Worm (Caenorhabditis elegans): ENCODE data around the gene F44E2.6.
A peak's percentile ranks its signal among the peaks of the same experiment; 100 is the strongest.

The F44E2.6 gene

DNA sequence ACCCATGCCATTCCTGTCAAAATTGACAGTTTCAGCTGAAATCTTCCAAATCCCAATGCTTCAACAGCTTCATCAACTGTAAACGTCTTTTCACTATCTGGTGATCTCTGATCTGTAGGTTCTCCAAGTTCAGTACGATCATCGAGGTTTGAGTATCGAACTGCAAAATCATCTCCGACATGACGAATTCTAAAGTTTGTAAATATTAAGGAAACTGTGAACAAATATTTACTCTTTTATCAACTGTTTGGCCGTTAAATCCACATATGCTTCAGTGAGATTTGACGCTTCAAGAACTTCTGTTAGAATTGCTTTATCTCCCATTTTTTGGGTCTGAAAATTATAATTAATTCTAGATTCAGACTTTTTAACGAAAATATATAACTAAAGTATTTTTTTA, 40.1 kb upstream of the F44E2.6 start, which contains the start of gene svop-1:
svop-1 (minus strand) TSS at position 339 of the 400 bp plus-strand sequence.
- TF ChIP-seq zip-2 (tag; optimal IDR thresholded peaks at IDR 0.05) (no peak), unc-62 (GFP tag; optimal IDR thresholded peaks at IDR 0.05 in 1 of 2) (peak in 1 of 2 experiments; percentile 7), unc-62 (tag; optimal IDR thresholded peaks at IDR 0.05) (no peak)

DNA sequence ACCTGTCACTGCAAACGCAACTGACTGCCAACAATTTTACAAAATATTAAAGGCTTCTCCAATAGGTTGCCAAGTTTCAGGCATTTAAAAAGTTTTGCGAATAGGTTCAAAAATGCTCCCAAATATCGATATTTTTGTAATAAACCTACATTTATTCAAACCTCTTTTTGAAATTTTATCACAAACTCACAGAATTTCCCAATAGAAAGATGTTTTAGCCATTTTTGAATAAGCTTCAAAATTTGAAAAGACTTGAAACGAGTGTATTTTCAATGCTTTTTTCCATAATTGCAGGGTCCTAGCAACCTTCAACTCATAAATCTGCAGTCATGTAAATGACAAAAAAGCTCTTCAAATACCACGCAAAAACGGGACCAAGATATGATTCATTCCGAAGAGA, 37.3 kb upstream of the F44E2.6 start:
- peak in 1 of 2 experiments; percentile 74 for TF ChIP-seq unc-62 (GFP tag; optimal IDR thresholded peaks at IDR 0.05 in 1 of 2)
- TF ChIP-seq unc-62 (tag; optimal IDR thresholded peaks at IDR 0.05) = no peak
- peak; percentile 55 for TF ChIP-seq aha-1 (tag)
- no peak for TF ChIP-seq F49E8.2 (tag; optimal IDR thresholded peaks at IDR 0.05; ENCODE audit: borderline replicate concordance)

DNA sequence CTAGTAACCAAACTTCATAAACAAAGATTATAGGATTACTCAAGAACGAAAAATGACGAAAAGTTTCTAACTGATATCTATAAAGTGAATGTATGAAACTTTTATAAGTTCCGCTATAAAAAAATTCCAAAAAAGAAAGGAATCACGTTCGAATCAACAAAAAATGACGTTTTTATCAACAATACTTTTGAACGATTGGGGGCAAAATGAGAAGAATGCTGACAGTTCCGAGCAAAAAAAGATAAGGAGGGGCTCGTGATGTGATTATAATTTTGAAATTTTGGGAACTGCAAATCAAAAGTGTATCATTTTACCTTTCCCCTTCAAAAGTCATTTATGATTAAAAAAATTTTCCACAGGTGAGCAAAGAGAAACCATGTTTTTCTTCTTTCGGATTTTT, 33.9 kb upstream of the F44E2.6 start:
- TF ChIP-seq pha-4 (GFP tag; IDR thresholded peaks at IDR 0.05) = 0 out of 2 replicates have a peak, but pooled peaks have one; percentile 29
- TF ChIP-seq pha-4 (tag; optimal IDR thresholded peaks at IDR 0.05) = no peak
- no peak for TF ChIP-seq daf-12 (tag; optimal IDR thresholded peaks at IDR 0.05)
- TF ChIP-seq dmd-8 (GFP tag; IDR thresholded peaks at IDR 0.05) = no peak
- peak in 1 of 2 experiments; percentile 40 for TF ChIP-seq mdl-1 (tag; optimal IDR thresholded peaks at IDR 0.05)
- TF ChIP-seq aha-1 (tag) = peak; percentile 26
- no peak for TF ChIP-seq madf-5 (GFP tag; IDR thresholded peaks at IDR 0.05)
- no peak for TF ChIP-seq ztf-7 (tag; optimal IDR thresholded peaks at IDR 0.05)
- TF ChIP-seq D1046.2 (GFP tag; IDR thresholded peaks at IDR 0.05) = no peak
- no peak for TF ChIP-seq zfp-2 (tag; optimal IDR thresholded peaks at IDR 0.05)
- TF ChIP-seq Y5F2A.4 (GFP tag; optimal IDR thresholded peaks at IDR 0.05) = no peak
- TF ChIP-seq rbr-2 (tag; optimal IDR thresholded peaks at IDR 0.05) = no peak
- no peak for TF ChIP-seq fkh-10 (GFP tag; optimal IDR thresholded peaks at IDR 0.05)
- TF ChIP-seq egl-27 (tag; optimal IDR thresholded peaks at IDR 0.05) = no peak
- peak; percentile 73 for TF ChIP-seq dve-1 (tag; optimal IDR thresholded peaks at IDR 0.05; ENCODE audit: insufficient read depth)
- no peak for TF ChIP-seq zfp-3 (GFP tag; conservative IDR thresholded peaks at IDR 0.05)
- TF ChIP-seq nhr-111 (GFP tag; optimal IDR thresholded peaks at IDR 0.05) = no peak
- TF ChIP-seq mxl-2 (GFP tag; conservative IDR thresholded peaks at IDR 0.05) = no peak
- no peak for TF ChIP-seq saeg-2 (GFP tag; IDR thresholded peaks at IDR 0.05)
- TF ChIP-seq mxl-3 (GFP tag; optimal IDR thresholded peaks at IDR 0.05) = no peak
- TF ChIP-seq nhr-102 (tag; optimal IDR thresholded peaks at IDR 0.05) = no peak
- TF ChIP-seq F26F4.8 (GFP tag; conservative IDR thresholded peaks at IDR 0.05) = no peak
- TF ChIP-seq nhr-10 (tag; optimal IDR thresholded peaks at IDR 0.05) = no peak
- TF ChIP-seq unc-39 (tag; optimal IDR thresholded peaks at IDR 0.05) = no peak
- no peak for TF ChIP-seq set-16 (GFP tag; IDR thresholded peaks at IDR 0.05)
- TF ChIP-seq F44E2.7 (GFP tag; IDR thresholded peaks at IDR 0.05) = no peak
- no peak for TF ChIP-seq hmg-1.1 (GFP tag; IDR thresholded peaks at IDR 0.05)
- TF ChIP-seq mes-2 (tag; optimal IDR thresholded peaks at IDR 0.05; ENCODE audit: poor library complexity, severe bottlenecking) = no peak
- peak; percentile 83 for TF ChIP-seq nhr-77 (tag; optimal IDR thresholded peaks at IDR 0.05)
- TF ChIP-seq T26A8.4 (GFP tag; IDR thresholded peaks at IDR 0.05) = no peak
- TF ChIP-seq unc-130 (GFP tag; optimal IDR thresholded peaks at IDR 0.05) = no peak
- no peak for TF ChIP-seq zag-1 (tag; optimal IDR thresholded peaks at IDR 0.05)
- TF ChIP-seq lir-3 (tag; optimal IDR thresholded peaks at IDR 0.05) = no peak
- no peak for TF ChIP-seq lsy-2 (tag; optimal IDR thresholded peaks at IDR 0.05)
- no peak for TF ChIP-seq aly-2 (tag; optimal IDR thresholded peaks at IDR 0.05)
- TF ChIP-seq tag-97 (GFP tag; IDR thresholded peaks at IDR 0.05) = no peak
- TF ChIP-seq sdz-12 (GFP tag; optimal IDR thresholded peaks at IDR 0.05) = no peak
- TF ChIP-seq arid-1 (GFP tag; conservative IDR thresholded peaks at IDR 0.05) = no peak
- TF ChIP-seq daf-16 (GFP tag; optimal IDR thresholded peaks at IDR 0.05) = no peak
- peak; percentile 70 for TF ChIP-seq daf-16 (tag; optimal IDR thresholded peaks at IDR 0.05)
- no peak for TF ChIP-seq ceh-28 (tag; optimal IDR thresholded peaks at IDR 0.05)
- no peak for TF ChIP-seq attf-4 (tag; optimal IDR thresholded peaks at IDR 0.05)
- no peak for TF ChIP-seq ZK337.2 (GFP tag; IDR thresholded peaks at IDR 0.05)
- TF ChIP-seq tra-1 (GFP tag; IDR thresholded peaks at IDR 0.05) = no peak
- no peak for TF ChIP-seq duxl-1 (tag; optimal IDR thresholded peaks at IDR 0.05; ENCODE audit: poor library complexity)

All from whole organism, L4 larva.